Fruit fly (Drosophila melanogaster): Measurements from ENCODE around the gene dob.

- TF ChIP-seq Hr39 (GFP tag; optimal IDR thresholded peaks at IDR 0.05): no peak
- TF ChIP-seq CG11762 (GFP tag; optimal IDR thresholded peaks at IDR 0.05; ENCODE audit: insufficient read depth): no peak
- TF ChIP-seq CG3919 (GFP tag; optimal IDR thresholded peaks at IDR 0.05): peak; percentile 10
- TF ChIP-seq CG1621 (tag; optimal IDR thresholded peaks at IDR 0.05): no peak
- TF ChIP-seq CG16779 (tag; optimal IDR thresholded peaks at IDR 0.05): peak; percentile 41
- TF ChIP-seq CG6792 (GFP tag; optimal IDR thresholded peaks at IDR 0.05): no peak
- TF ChIP-seq ss (GFP tag; optimal IDR thresholded peaks at IDR 0.05): peak; percentile 49 to 87
- TF ChIP-seq CG11902 (GFP tag; optimal IDR thresholded peaks at IDR 0.05): no peak
- TF ChIP-seq fd85E (GFP tag; optimal IDR thresholded peaks at IDR 0.05): no peak
- TF ChIP-seq Hr4 (GFP tag; optimal IDR thresholded peaks at IDR 0.05): no peak
- TF ChIP-seq eg (GFP tag; IDR thresholded peaks at IDR 0.05): no peak
- peak; percentile 13 for TF ChIP-seq CG32006 (GFP tag; optimal IDR thresholded peaks at IDR 0.05)
- peak; percentile 21 for TF ChIP-seq CG8319 (GFP tag; optimal IDR thresholded peaks at IDR 0.05)
These were observed 12.5 kb downstream of the dob start for dm6 chrX:15079163-15079809.

Measured in whole organism, prepupa.